Fruit fly (Drosophila melanogaster): ENCODE data around the gene Dyrk2.

dm6 chr2L:14274521-14274920 lies 40.6 kb upstream of the Dyrk2 start, which contains the start of gene CG32971:
- no peak for TF ChIP-seq bab1 (GFP tag; optimal IDR thresholded peaks at IDR 0.05)
- TF ChIP-seq Mnt (GFP tag; optimal IDR thresholded peaks at IDR 0.05), result no peak
- no peak for TF ChIP-seq ovo (GFP tag; optimal IDR thresholded peaks at IDR 0.05)
- TF ChIP-seq CG11617 (GFP tag; optimal IDR thresholded peaks at IDR 0.05), result no peak
- TF ChIP-seq toe (GFP tag; optimal IDR thresholded peaks at IDR 0.05), result no peak
- no peak for TF ChIP-seq tj (GFP tag; optimal IDR thresholded peaks at IDR 0.05)
- TF ChIP-seq Clk (GFP tag; optimal IDR thresholded peaks at IDR 0.05), result no peak
- TF ChIP-seq CG1620 (GFP tag; optimal IDR thresholded peaks at IDR 0.05), result no peak
- no peak for TF ChIP-seq Crg-1 (GFP tag; optimal IDR thresholded peaks at IDR 0.05)
- no peak for TF ChIP-seq kay (GFP tag; ENCODE audit: borderline replicate concordance)
- TF ChIP-seq CG7101 (tag; optimal IDR thresholded peaks at IDR 0.05), result no peak
